Worm (Caenorhabditis elegans): Measurements from ENCODE around the gene eel-1.

ce11 chrIV:3053428-3053827 lies 3.5 kb upstream of the eel-1 start, which contains the start of gene ivph-3:
- TF ChIP-seq F49E8.2 (tag; optimal IDR thresholded peaks at IDR 0.05; ENCODE audit: insufficient read depth) (no peak), die-1 (tag; optimal IDR thresholded peaks at IDR 0.05) (no peak), snpc-1.1 (tag; optimal IDR thresholded peaks at IDR 0.05; ENCODE audit: insufficient read depth) (no peak), nhr-27 (tag; optimal IDR thresholded peaks at IDR 0.05) (no peak), F23B12.7 (tag; optimal IDR thresholded peaks at IDR 0.05; ENCODE audit: insufficient read depth) (no peak), attf-6 (GFP tag; IDR thresholded peaks at IDR 0.05) (no peak), snpc-4 (GFP tag; optimal IDR thresholded peaks at IDR 0.05) (no peak), snpc-4 (tag; optimal IDR thresholded peaks at IDR 0.05) (no peak), egl-18 (GFP tag; IDR thresholded peaks at IDR 0.05) (no peak), ccch-3 (GFP tag; optimal IDR thresholded peaks at IDR 0.05) (no peak), F37B4.10 (GFP tag; IDR thresholded peaks at IDR 0.05) (no peak), F57C9.4 (tag; optimal IDR thresholded peaks at IDR 0.05) (no peak)

All from whole organism, young adult.